Fruit fly (Drosophila melanogaster) whole organism, embryonic: Measurements from ENCODE around the gene CG15927.

Experiments
- Abd-B ChIP-seq: fragments of 200-800 bp; sonication (Bioruptor generic); optimal IDR thresholded peaks from 2 replicates; lab custom pipeline; 2018; ENCODE audit warnings: missing biosample characterization, mild to moderate bottlenecking, missing genetic modification characterization, moderate library complexity
- B-H2 ChIP-seq: fragments of 200-800 bp; sonication (Bioruptor generic); optimal IDR thresholded peaks from 2 replicates; lab custom pipeline; 2018; ENCODE audit warnings: missing biosample characterization, mild to moderate bottlenecking, missing genetic modification characterization
- CG10147 ChIP-seq: fragments of 200-800 bp; sonication (Bioruptor generic); optimal IDR thresholded peaks from 2 replicates; lab custom pipeline; 2019; ENCODE audit warnings: missing biosample characterization, mild to moderate bottlenecking, missing genetic modification characterization, moderate library complexity
- CG11695 ChIP-seq: fragments of 200-800 bp; sonication (Bioruptor generic); IDR thresholded peaks from 3 replicates; pipeline ENCODE4 v1.3.6; 2022; ENCODE audit warnings: missing biosample characterization, missing genetic modification characterization
- CG13424 ChIP-seq: fragments of 200-800 bp; sonication (Bioruptor generic); optimal IDR thresholded peaks from 2 replicates; lab custom pipeline; 2019; ENCODE audit warnings: missing biosample characterization, mild to moderate bottlenecking, missing genetic modification characterization, moderate library complexity
- CG14050 ChIP-seq: fragments of 200-800 bp; sonication (Bioruptor generic); IDR thresholded peaks from 3 replicates; pipeline ENCODE4 v1.3.6; 2022; ENCODE audit warnings: missing biosample characterization, missing genetic modification characterization
- CG14710 ChIP-seq: fragments of 200-800 bp; sonication (Bioruptor generic); optimal IDR thresholded peaks from 3 replicates; lab custom pipeline; 2019; ENCODE audit warnings: missing biosample characterization, mild to moderate bottlenecking, missing genetic modification characterization, moderate library complexity
- CG1529 ChIP-seq: fragments of 200-800 bp; sonication (Bioruptor generic); optimal IDR thresholded peaks from 3 replicates; lab custom pipeline; 2018; ENCODE audit warnings: missing biosample characterization, missing genetic modification characterization
- CG16815 ChIP-seq: fragments of 200-800 bp; sonication (Bioruptor generic); optimal IDR thresholded peaks from 3 replicates; lab custom pipeline; 2017; ENCODE audit warnings: missing biosample characterization, mild to moderate bottlenecking, missing genetic modification characterization
- CG17612 ChIP-seq: fragments of 200-800 bp; sonication (Bioruptor generic); IDR thresholded peaks from 2 replicates; pipeline ENCODE4 v1.3.6; 2022; ENCODE audit warnings: missing biosample characterization, missing genetic modification characterization
- CG2129 ChIP-seq: fragments of 200-800 bp; sonication (Bioruptor generic); IDR thresholded peaks from 2 replicates; pipeline ENCODE4 v1.3.6; 2022; ENCODE audit warnings: missing biosample characterization, missing genetic modification characterization; ENCODE audit not compliant: partially characterized antibody
- CG3065 ChIP-seq: fragments of 200-800 bp; sonication (Bioruptor generic); optimal IDR thresholded peaks from 2 replicates; lab custom pipeline; 2016; ENCODE audit warnings: missing biosample characterization, missing genetic modification characterization
- CG31365 ChIP-seq: fragments of 200-800 bp; sonication (Bioruptor generic); optimal IDR thresholded peaks from 2 replicates; lab custom pipeline; 2018; ENCODE audit warnings: missing biosample characterization, mild to moderate bottlenecking, missing genetic modification characterization
- CG43689 ChIP-seq: fragments of 200-800 bp; sonication (Bioruptor generic); IDR thresholded peaks from 2 replicates; pipeline ENCODE4 v1.3.6; 2022; ENCODE audit warnings: missing biosample characterization, missing genetic modification characterization
- CG4424 ChIP-seq: fragments of 200-800 bp; sonication (Bioruptor generic); optimal IDR thresholded peaks from 3 replicates; lab custom pipeline; 2016; ENCODE audit warnings: missing biosample characterization, missing genetic modification characterization
- CG5245 ChIP-seq: fragments of 200-800 bp; sonication (Bioruptor generic); optimal IDR thresholded peaks from 3 replicates; lab custom pipeline; 2016; ENCODE audit warnings: missing biosample characterization, missing genetic modification characterization
- CG6813 ChIP-seq: fragments of 200-800 bp; sonication (Bioruptor generic); optimal IDR thresholded peaks from 2 replicates; lab custom pipeline; 2017; ENCODE audit warnings: missing biosample characterization, missing genetic modification characterization, mild to moderate bottlenecking, moderate library complexity, missing genetic modification reagents
- CG6854 ChIP-seq: fragments of 200-800 bp; sonication (Bioruptor generic); optimal IDR thresholded peaks from 3 replicates; lab custom pipeline; 2017; ENCODE audit warnings: missing biosample characterization, mild to moderate bottlenecking, missing genetic modification characterization
- CG7745 ChIP-seq: fragments of 200-800 bp; sonication (Bioruptor generic); optimal IDR thresholded peaks from 2 replicates; lab custom pipeline; 2018; ENCODE audit warnings: missing biosample characterization, mild to moderate bottlenecking, missing genetic modification characterization, moderate library complexity
- CG7839 ChIP-seq: fragments of 200-800 bp; sonication (Bioruptor generic); optimal IDR thresholded peaks from 3 replicates; lab custom pipeline; 2018; ENCODE audit warnings: missing biosample characterization, mild to moderate bottlenecking, missing genetic modification characterization, moderate library complexity
- CG7963 ChIP-seq: fragments of 200-800 bp; sonication (Bioruptor generic); IDR thresholded peaks from 3 replicates; pipeline ENCODE4 v1.3.6; 2022; ENCODE audit warnings: missing biosample characterization, missing genetic modification characterization; ENCODE audit not compliant: partially characterized antibody
- CG9437 ChIP-seq: fragments of 200-800 bp; sonication (Bioruptor generic); optimal IDR thresholded peaks from 2 replicates; lab custom pipeline; 2018; ENCODE audit warnings: missing biosample characterization, mild to moderate bottlenecking, missing genetic modification characterization
- Elba2 ChIP-seq: fragments of 200-800 bp; sonication (Bioruptor generic); optimal IDR thresholded peaks from 3 replicates; lab custom pipeline; 2016; ENCODE audit warnings: missing biosample characterization, missing genetic modification characterization
- Ets65A ChIP-seq: fragments of 200-800 bp; sonication (Bioruptor generic); peaks from one replicate; lab custom pipeline; 2016; ENCODE audit warnings: missing biosample characterization, missing genetic modification characterization
- Hmr ChIP-seq: fragments of 200-800 bp; sonication (Bioruptor generic); optimal IDR thresholded peaks from 3 replicates; lab custom pipeline; 2017; ENCODE audit warnings: mild to moderate bottlenecking, missing biosample characterization, missing genetic modification reagents, missing genetic modification characterization
- Hr3 ChIP-seq: fragments of 200-800 bp; sonication (Bioruptor generic); optimal IDR thresholded peaks from 3 replicates; lab custom pipeline; 2016; ENCODE audit warnings: missing biosample characterization, missing genetic modification characterization
- Lpt ChIP-seq: fragments of >200 bp; optimal IDR thresholded peaks from 2 replicates; lab custom pipeline; 2018; ENCODE audit warnings: missing biosample characterization, missing genetic modification characterization
- MTF-1 ChIP-seq: fragments of 200-800 bp; sonication (Bioruptor generic); optimal IDR thresholded peaks from 2 replicates; lab custom pipeline; 2018; ENCODE audit warnings: missing biosample characterization, mild to moderate bottlenecking, missing genetic modification characterization, borderline replicate concordance
- NK7.1 ChIP-seq: fragments of 200-800 bp; sonication (Bioruptor generic); optimal IDR thresholded peaks from 3 replicates; lab custom pipeline; 2016; ENCODE audit warnings: missing biosample characterization, missing genetic modification characterization
- Oli ChIP-seq: fragments of 200-800 bp; sonication (Bioruptor generic); optimal IDR thresholded peaks from 2 replicates; lab custom pipeline; 2018; ENCODE audit warnings: missing biosample characterization, mild to moderate bottlenecking, missing genetic modification characterization, moderate library complexity
- Opbp ChIP-seq: fragments of 200-800 bp; sonication (Bioruptor generic); IDR thresholded peaks from 3 replicates; pipeline ENCODE4 v1.3.6; 2022; ENCODE audit warnings: missing biosample characterization, missing genetic modification characterization; ENCODE audit not compliant: partially characterized antibody
- Poxn ChIP-seq: fragments of 200-800 bp; sonication (Bioruptor generic); IDR thresholded peaks from 2 replicates; pipeline ENCODE4 v1.3.6; 2022; ENCODE audit warnings: missing biosample characterization, missing genetic modification characterization
- Ptx1 ChIP-seq: fragments of 200-800 bp; sonication (Bioruptor generic); IDR thresholded peaks from 2 replicates; pipeline ENCODE4 v1.3.6; 2022; ENCODE audit warnings: missing biosample characterization, missing genetic modification characterization
- Ssrp ChIP-seq: fragments of 200-800 bp; sonication (Bioruptor generic); optimal IDR thresholded peaks from 2 replicates; lab custom pipeline; 2018; ENCODE audit warnings: missing biosample characterization, mild to moderate bottlenecking, missing genetic modification characterization, moderate library complexity
- ara ChIP-seq: fragments of 200-800 bp; sonication (Bioruptor generic); IDR thresholded peaks from 2 replicates; pipeline ENCODE4 v1.3.6; 2022; ENCODE audit warnings: missing biosample characterization, missing genetic modification characterization
- bbx ChIP-seq: fragments of 200-800 bp; sonication (Bioruptor generic); IDR thresholded peaks from 2 replicates; pipeline ENCODE4 v1.3.6; 2022; ENCODE audit warnings: missing biosample characterization, missing genetic modification characterization; ENCODE audit not compliant: partially characterized antibody
- bcd ChIP-seq: fragments of 200-800 bp; sonication (Bioruptor generic); optimal IDR thresholded peaks from 2 replicates; lab custom pipeline; 2017; ENCODE audit warnings: missing biosample characterization, mild to moderate bottlenecking, missing genetic modification characterization
- cas ChIP-seq: fragments of 200-800 bp; sonication (Bioruptor generic); IDR thresholded peaks from 2 replicates; pipeline ENCODE4 v1.3.6; 2022; ENCODE audit warnings: missing biosample characterization, missing genetic modification characterization
- cato ChIP-seq: fragments of 200-800 bp; sonication (Bioruptor generic); optimal IDR thresholded peaks from 2 replicates; lab custom pipeline; 2016; ENCODE audit warnings: missing biosample characterization, missing genetic modification characterization, borderline replicate concordance
- ci ChIP-seq: fragments of 200-800 bp; sonication (Bioruptor generic); IDR thresholded peaks from 3 replicates; pipeline ENCODE4 v1.3.6; 2022; ENCODE audit warnings: missing biosample characterization, missing genetic modification characterization
- fd102C ChIP-seq: fragments of 200-800 bp; sonication (Bioruptor generic); optimal IDR thresholded peaks from 2 replicates; lab custom pipeline; 2018; ENCODE audit warnings: missing biosample characterization, mild to moderate bottlenecking, missing genetic modification characterization, moderate library complexity
- gem ChIP-seq: fragments of 200-800 bp; sonication (Bioruptor generic); optimal IDR thresholded peaks from 2 replicates; lab custom pipeline; 2019; ENCODE audit warnings: missing biosample characterization, mild to moderate bottlenecking, missing genetic modification characterization, moderate library complexity
- mam ChIP-seq: fragments of 200-800 bp; sonication (Bioruptor generic); optimal IDR thresholded peaks from 3 replicates; lab custom pipeline; 2016; ENCODE audit warnings: missing biosample characterization, missing genetic modification characterization
- mld ChIP-seq: fragments of 200-800 bp; sonication (Bioruptor generic); IDR thresholded peaks from 3 replicates; pipeline ENCODE4 v1.3.6; 2022; ENCODE audit warnings: missing biosample characterization, missing genetic modification characterization; ENCODE audit not compliant: partially characterized antibody
- ranshi ChIP-seq: fragments of 200-800 bp; sonication (Bioruptor generic); IDR thresholded peaks from 2 replicates; pipeline ENCODE4 v1.3.6; 2022; ENCODE audit warnings: missing biosample characterization, missing genetic modification characterization
- repo ChIP-seq: fragments of 200-800 bp; sonication (Bioruptor generic); optimal IDR thresholded peaks from 2 replicates; lab custom pipeline; 2016; ENCODE audit warnings: missing biosample characterization, missing genetic modification characterization
- sens ChIP-seq: fragments of 200-800 bp; sonication (Bioruptor generic); peaks from one replicate; lab custom pipeline; 2016; ENCODE audit warnings: missing biosample characterization, missing genetic modification characterization
- yki ChIP-seq: fragments of >200 bp; optimal IDR thresholded peaks from 3 replicates; lab custom pipeline; 2018
- zen2 ChIP-seq: fragments of 200-800 bp; sonication (Bioruptor generic); IDR thresholded peaks from 3 replicates; pipeline ENCODE4 v1.3.6; 2022; ENCODE audit warnings: missing biosample characterization, missing genetic modification characterization; ENCODE audit not compliant: partially characterized antibody
- zfh2 ChIP-seq: fragments of 200-800 bp; sonication (Bioruptor generic); optimal IDR thresholded peaks from 2 replicates; lab custom pipeline; 2016; ENCODE audit warnings: missing biosample characterization, missing genetic modification characterization

The CG15927 gene

dm6 chrX:12496930-12497329 lies 42.4 kb downstream of the CG15927 start, which contains the start of gene mdu (continued):
- no peak for TF ChIP-seq CG10147 (GFP tag; lab: Kevin White, UChicago)
- TF ChIP-seq CG14050 (GFP tag; lab: Robert Waterston, UW) = no peak
- no peak for TF ChIP-seq cato (GFP tag; lab: Kevin White, UChicago)
- no peak for TF ChIP-seq CG17612 (GFP tag; lab: Robert Waterston, UW)
- TF ChIP-seq Lpt (GFP tag; lab: Kevin White, UChicago) = no peak
- TF ChIP-seq Oli (tag; lab: Kevin White, UChicago) = peak; percentile 19
- peak; percentile 57 for TF ChIP-seq gem (tag; lab: Kevin White, UChicago)
- TF ChIP-seq Hr3 (GFP tag; lab: Kevin White, UChicago) = no peak
- TF ChIP-seq fd102C = no peak
- peak; percentile 60; the same call in 1 of the 3 replicates for TF ChIP-seq Opbp (GFP tag; lab: Robert Waterston, UW)
- TF ChIP-seq bbx (GFP tag; lab: Robert Waterston, UW) = peak; percentile 71; the same call in 1 of the 2 replicates
- TF ChIP-seq Abd-B (GFP tag; lab: Kevin White, UChicago) = peak; percentile 40
- TF ChIP-seq CG43689 = no peak
- 0 out of 3 replicates have a peak, but pooled peaks have one; percentile 46 for TF ChIP-seq CG7963 (GFP tag; lab: Robert Waterston, UW)
- peak; percentile 53; the same call in 1 of the 2 replicates for TF ChIP-seq Ptx1 (GFP tag; lab: Robert Waterston, UW)
- TF ChIP-seq zen2 (GFP tag; lab: Robert Waterston, UW) = 0 out of 3 replicates have a peak, but pooled peaks have one; percentile 6
- peak; percentile 49 for TF ChIP-seq Elba2
- TF ChIP-seq Poxn (GFP tag; lab: Robert Waterston, UW) = no peak
- 0 out of 3 replicates have a peak, but pooled peaks have one; percentile 21 for TF ChIP-seq mld (GFP tag; lab: Robert Waterston, UW)
- TF ChIP-seq ranshi (GFP tag; lab: Robert Waterston, UW) = peak; percentile 38; the same call in 1 of the 2 replicates
- TF ChIP-seq CG16815 = peak; percentile 3
- TF ChIP-seq Ssrp (tag; lab: Kevin White, UChicago) = peak; percentile 25
- peak; percentile 8 for TF ChIP-seq CG4424 (GFP tag; lab: Kevin White, UChicago)
- no peak for TF ChIP-seq CG6854 (GFP tag; lab: Kevin White, UChicago)
- no peak for TF ChIP-seq CG2129 (GFP tag; lab: Robert Waterston, UW)
- peak; percentile 34 for TF ChIP-seq bcd (GFP tag; lab: Kevin White, UChicago)
- TF ChIP-seq zfh2 (GFP tag; lab: Kevin White, UChicago) = peak; percentile 4
- no peak for TF ChIP-seq ara (GFP tag; lab: Robert Waterston, UW)
- TF ChIP-seq repo = no peak
- TF ChIP-seq B-H2 (GFP tag; lab: Kevin White, UChicago) = no peak
- no peak for TF ChIP-seq CG7745
- no peak for TF ChIP-seq mam
- TF ChIP-seq CG31365 (tag; lab: Kevin White, UChicago) = no peak
- TF ChIP-seq CG1529 = no peak
- TF ChIP-seq cas = no peak
- TF ChIP-seq Ets65A (GFP tag; lab: Kevin White, UChicago) = peak; percentile 19
- no peak for TF ChIP-seq yki (lab: Kevin White, UChicago)
- TF ChIP-seq Hmr = peak; percentile 15
- TF ChIP-seq CG5245 = no peak
- TF ChIP-seq CG7839 (tag; lab: Kevin White, UChicago) = peak; percentile 46
- TF ChIP-seq MTF-1 (GFP tag; lab: Kevin White, UChicago) = no peak
- no peak for TF ChIP-seq CG6813 (GFP tag; lab: Kevin White, UChicago)
- peak; percentile 29 for TF ChIP-seq CG9437 (GFP tag; lab: Kevin White, UChicago)
- no peak for TF ChIP-seq CG3065
- TF ChIP-seq CG13424 = peak; percentile 40
- 0 out of 3 replicates have a peak, but pooled peaks have one; percentile 36 for TF ChIP-seq ci
- TF ChIP-seq NK7.1 (GFP tag; lab: Kevin White, UChicago) = no peak
- no peak for TF ChIP-seq CG11695
- TF ChIP-seq sens (GFP tag; lab: Kevin White, UChicago) = peak; percentile 50
- TF ChIP-seq CG14710 (tag; lab: Kevin White, UChicago) = peak; percentile 31
